Worm (Caenorhabditis elegans) whole organism, L1 larva: ENCODE measurements around the gene F26G1.10.

ENCODE experiments used
- C04F5.9 ChIP-seq: sonication (generic microtip); optimal IDR thresholded peaks from 2 replicates; lab custom pipeline; 2016; ENCODE audit warnings: missing genetic modification characterization, missing compliant biosample characterization
- C16A3.4 ChIP-seq: fragments of 150-350 bp; optimal IDR thresholded peaks from 2 replicates; lab custom pipeline; 2014; ENCODE audit warnings: missing biosample characterization, missing genetic modification characterization
- Y116A8C.19 ChIP-seq: sonication (generic microtip); optimal IDR thresholded peaks from 2 replicates; lab custom pipeline; 2016; ENCODE audit warnings: missing compliant biosample characterization, missing genetic modification characterization, borderline replicate concordance
- aha-1 ChIP-seq: fragments of 150-350 bp; optimal IDR thresholded peaks from 2 replicates; lab custom pipeline; 2014; ENCODE audit warnings: missing biosample characterization, missing genetic modification characterization
- alr-1 ChIP-seq: fragments of 200-800 bp; sonication (Bioruptor generic); optimal IDR thresholded peaks from 2 replicates; lab custom pipeline; 2018; ENCODE audit warnings: borderline replicate concordance, mild to moderate bottlenecking, missing genetic modification characterization, missing compliant biosample characterization
- ama-1 ChIP-seq: fragments of 150-350 bp; optimal IDR thresholded peaks from 2 replicates; lab custom pipeline; 2014
- ceh-8 ChIP-seq: fragments of 200-800 bp; sonication (Bioruptor generic); optimal IDR thresholded peaks from 2 replicates; lab custom pipeline; 2018; ENCODE audit warnings: mild to moderate bottlenecking, missing genetic modification characterization, moderate library complexity, missing compliant biosample characterization
- ceh-88 ChIP-seq: fragments of 200-800 bp; sonication (Bioruptor generic); IDR thresholded peaks from 2 replicates; pipeline ENCODE4 v1.3.6; 2022; ENCODE audit warnings: missing genetic modification characterization, missing compliant biosample characterization
- dpl-1 ChIP-seq, 3 experiments: fragments of 150-350 bp in 2 of 3; sonication (generic microtip) in 1 of 3; optimal IDR thresholded peaks; 2 replicates each; lab custom pipeline; 2014 to 2017; ENCODE audit warnings: missing biosample characterization in 3 of 3, missing genetic modification characterization in 3 of 3, missing genetic modification reagents in 3 of 3
- dsc-1 ChIP-seq: sonication (generic microtip); optimal IDR thresholded peaks from 2 replicates; lab custom pipeline; 2016; ENCODE audit warnings: mild to moderate bottlenecking, missing genetic modification characterization, missing compliant biosample characterization
- egl-27 ChIP-seq, 2 experiments: fragments of 150-350 bp in 1 of 2; sonication (generic microtip); optimal IDR thresholded peaks; 3 replicates each; lab custom pipeline; 2017 to 2018; ENCODE audit warnings: missing biosample characterization in 2 of 2, missing genetic modification characterization in 2 of 2, missing genetic modification reagents in 2 of 2
- elt-2 ChIP-seq: sonication (generic microtip); optimal IDR thresholded peaks from 2 replicates; lab custom pipeline; 2016; ENCODE audit warnings: missing genetic modification characterization, mild to moderate bottlenecking, inconsistent platforms, missing compliant biosample characterization, missing genetic modification reagents
- elt-3 ChIP-seq, 6 experiments: fragments of 150-350 bp in 1 of 6; sonication (generic microtip); optimal IDR thresholded peaks; 2 replicates each; lab custom pipeline; 2017 to 2018; ENCODE audit warnings: missing biosample characterization in 6 of 6, missing genetic modification characterization in 6 of 6, inconsistent platforms in 1 of 6
- fkh-10 ChIP-seq: sonication (generic microtip); optimal IDR thresholded peaks from 2 replicates; lab custom pipeline; 2017; ENCODE audit warnings: missing biosample characterization, missing genetic modification reagents, missing genetic modification characterization
- fkh-4 ChIP-seq: sonication (generic microtip); optimal IDR thresholded peaks from 2 replicates; lab custom pipeline; 2016; ENCODE audit warnings: missing compliant biosample characterization, missing genetic modification characterization, borderline replicate concordance
- fkh-8 ChIP-seq: sonication (generic microtip); optimal IDR thresholded peaks from 2 replicates; lab custom pipeline; 2016; ENCODE audit warnings: mild to moderate bottlenecking, missing genetic modification characterization, missing compliant biosample characterization
- hlh-17 ChIP-seq: fragments of 200-800 bp; sonication (Bioruptor generic); optimal IDR thresholded peaks from 2 replicates; lab custom pipeline; 2018; ENCODE audit warnings: missing genetic modification characterization, mild to moderate bottlenecking, missing compliant biosample characterization, moderate library complexity, borderline replicate concordance
- hlh-4 ChIP-seq: sonication (generic microtip); optimal IDR thresholded peaks from 2 replicates; lab custom pipeline; 2016; ENCODE audit warnings: mild to moderate bottlenecking, missing genetic modification characterization, missing compliant biosample characterization
- hpl-2 ChIP-seq: fragments of 150-350 bp; optimal IDR thresholded peaks from 2 replicates; lab custom pipeline; 2014; ENCODE audit warnings: missing biosample characterization, missing genetic modification reagents, missing genetic modification characterization
- isw-1 ChIP-seq: fragments of 200-800 bp; sonication (Bioruptor generic); IDR thresholded peaks from 2 replicates; pipeline ENCODE4 v1.3.6; 2022; ENCODE audit warnings: missing genetic modification characterization, missing compliant biosample characterization
- jun-1 ChIP-seq: fragments of 150-350 bp; optimal IDR thresholded peaks from 2 replicates; lab custom pipeline; 2014; ENCODE audit warnings: missing biosample characterization, missing genetic modification reagents, missing genetic modification characterization
- lin-13 ChIP-seq: fragments of 150-350 bp; optimal IDR thresholded peaks from 2 replicates; lab custom pipeline; 2014; ENCODE audit warnings: missing biosample characterization, missing genetic modification reagents, missing genetic modification characterization
- lin-39 ChIP-seq: fragments of 150-350 bp; optimal IDR thresholded peaks from 2 replicates; lab custom pipeline; 2014; ENCODE audit warnings: missing biosample characterization, missing genetic modification reagents, missing genetic modification characterization
- lir-3 ChIP-seq: sonication (generic microtip); optimal IDR thresholded peaks from 2 replicates; lab custom pipeline; 2016; ENCODE audit warnings: mild to moderate bottlenecking, missing genetic modification characterization, moderate library complexity, missing compliant biosample characterization; ENCODE audit not compliant: poor library complexity
- lsy-2 ChIP-seq, 2 experiments: fragments of 150-350 bp; optimal IDR thresholded peaks; 2 replicates each; lab custom pipeline; 2014; ENCODE audit warnings: missing biosample characterization in 2 of 2, missing genetic modification characterization in 2 of 2
- mdl-1 ChIP-seq, 2 experiments: fragments of 150-350 bp; optimal IDR thresholded peaks; 2 replicates each; lab custom pipeline; 2014 to 2017; ENCODE audit warnings: missing biosample characterization in 2 of 2, missing genetic modification characterization in 2 of 2, inconsistent platforms in 1 of 2
- mep-1 ChIP-seq: fragments of 150-350 bp; optimal IDR thresholded peaks from 2 replicates; lab custom pipeline; 2014; ENCODE audit warnings: missing biosample characterization, missing genetic modification characterization
- nhr-11 ChIP-seq: fragments of 150-350 bp; optimal IDR thresholded peaks from 2 replicates; lab custom pipeline; 2014; ENCODE audit warnings: missing biosample characterization, missing genetic modification characterization
- nhr-12 ChIP-seq: sonication (generic microtip); optimal IDR thresholded peaks from 2 replicates; lab custom pipeline; 2017; ENCODE audit warnings: missing biosample characterization, missing genetic modification characterization
- nhr-20 ChIP-seq: sonication (generic microtip); optimal IDR thresholded peaks from 2 replicates; lab custom pipeline; 2016; ENCODE audit warnings: mild to moderate bottlenecking, missing genetic modification characterization, missing compliant biosample characterization
- nhr-28 ChIP-seq: fragments of 150-350 bp; optimal IDR thresholded peaks from 2 replicates; lab custom pipeline; 2014; ENCODE audit warnings: missing biosample characterization, missing genetic modification characterization
- nhr-71 ChIP-seq: sonication (generic microtip); optimal IDR thresholded peaks from 2 replicates; lab custom pipeline; 2016; ENCODE audit warnings: mild to moderate bottlenecking, missing genetic modification characterization, moderate library complexity, missing compliant biosample characterization
- nhr-76 ChIP-seq: sonication (generic microtip); optimal IDR thresholded peaks from 2 replicates; lab custom pipeline; 2017; ENCODE audit warnings: missing biosample characterization, missing genetic modification characterization
- nhr-77 ChIP-seq: fragments of 150-350 bp; optimal IDR thresholded peaks from 2 replicates; lab custom pipeline; 2014; ENCODE audit warnings: missing biosample characterization, missing genetic modification characterization
- nhr-85 ChIP-seq: sonication (generic microtip); peaks from one replicate; lab custom pipeline; 2016; ENCODE audit warnings: missing genetic modification characterization, inconsistent platforms, missing compliant biosample characterization
- nhr-90 ChIP-seq: sonication (generic microtip); optimal IDR thresholded peaks from 2 replicates; lab custom pipeline; 2016; ENCODE audit warnings: mild to moderate bottlenecking, missing genetic modification characterization, missing compliant biosample characterization; ENCODE audit not compliant: poor library complexity
- pqm-1 ChIP-seq: sonication (generic microtip); optimal IDR thresholded peaks from 3 replicates; lab custom pipeline; 2017; ENCODE audit warnings: missing biosample characterization, missing genetic modification characterization
- rnt-1 ChIP-seq: sonication (generic microtip); optimal IDR thresholded peaks from 2 replicates; lab custom pipeline; 2016; ENCODE audit warnings: mild to moderate bottlenecking, missing genetic modification characterization, moderate library complexity, missing compliant biosample characterization
- skn-1 ChIP-seq: fragments of 150-350 bp; optimal IDR thresholded peaks from 2 replicates; lab custom pipeline; 2014; ENCODE audit warnings: missing biosample characterization, missing genetic modification characterization
- snpc-4 ChIP-seq: fragments of 150-350 bp; optimal IDR thresholded peaks from 2 replicates; lab custom pipeline; 2014; ENCODE audit warnings: missing biosample characterization, missing genetic modification characterization
- snu-23 ChIP-seq: sonication (generic microtip); optimal IDR thresholded peaks from 2 replicates; lab custom pipeline; 2016; ENCODE audit warnings: missing genetic modification characterization, missing compliant biosample characterization
- sptf-1 ChIP-seq: fragments of 150-350 bp; optimal IDR thresholded peaks from 2 replicates; lab custom pipeline; 2014; ENCODE audit warnings: missing biosample characterization, missing genetic modification characterization
- sup-37 ChIP-seq: fragments of 200-800 bp; sonication (Bioruptor generic); optimal IDR thresholded peaks from 2 replicates; lab custom pipeline; 2018; ENCODE audit warnings: mild to moderate bottlenecking, missing genetic modification characterization, missing compliant biosample characterization
- swsn-7 ChIP-seq: sonication (generic microtip); optimal IDR thresholded peaks from 2 replicates; lab custom pipeline; 2016; ENCODE audit warnings: missing genetic modification characterization, missing compliant biosample characterization
- tbx-2 ChIP-seq: sonication (generic microtip); optimal IDR thresholded peaks from 2 replicates; lab custom pipeline; 2016; ENCODE audit warnings: missing genetic modification characterization, missing compliant biosample characterization
- tlp-1 ChIP-seq: fragments of 150-350 bp; optimal IDR thresholded peaks from 2 replicates; lab custom pipeline; 2014; ENCODE audit warnings: missing biosample characterization, missing genetic modification characterization
- unc-130 ChIP-seq: fragments of 150-350 bp; optimal IDR thresholded peaks from 2 replicates; lab custom pipeline; 2017; ENCODE audit warnings: missing biosample characterization, missing genetic modification characterization, inconsistent platforms
- unc-30 ChIP-seq: sonication (generic microtip); optimal IDR thresholded peaks from 2 replicates; lab custom pipeline; 2017; ENCODE audit warnings: missing biosample characterization, missing genetic modification characterization
- unc-86 ChIP-seq: sonication (generic microtip); optimal IDR thresholded peaks from 2 replicates; lab custom pipeline; 2016; ENCODE audit warnings: missing genetic modification characterization, missing compliant biosample characterization
- unc-98 ChIP-seq: fragments of 200-800 bp; sonication (Bioruptor generic); IDR thresholded peaks from 2 replicates; pipeline ENCODE4 v1.3.6; 2022; ENCODE audit warnings: missing genetic modification characterization, missing compliant biosample characterization
- vab-15 ChIP-seq: sonication (generic microtip); optimal IDR thresholded peaks from 2 replicates; lab custom pipeline; 2017; ENCODE audit warnings: missing genotype, mild to moderate bottlenecking, missing genetic modification characterization, missing compliant biosample characterization
- xbp-1 ChIP-seq: sonication (generic microtip); optimal IDR thresholded peaks from 2 replicates; lab custom pipeline; 2016; ENCODE audit warnings: missing genetic modification characterization, missing compliant biosample characterization
- zag-1 ChIP-seq: fragments of 150-350 bp; optimal IDR thresholded peaks from 2 replicates; lab custom pipeline; 2014; ENCODE audit warnings: missing biosample characterization, missing genetic modification characterization
- ztf-4 ChIP-seq: fragments of 150-350 bp; optimal IDR thresholded peaks from 2 replicates; lab custom pipeline; 2014; ENCODE audit warnings: missing biosample characterization, missing genetic modification characterization

Gene F26G1.10

ce11 chrII:4791272-4791671 is 17.1 kb downstream of the F26G1.10 start, which contains the start of gene F26G1.1:
Gene F26G1.1 (plus strand): TSS chrII:4791618.
- TF ChIP-seq tlp-1 (tag; lab: Kevin White, UChicago): no peak
- TF ChIP-seq xbp-1 (tag; lab: Kevin White, UChicago): peak; percentile 78
- TF ChIP-seq rnt-1: peak; percentile 98
- peak; percentile 2 for TF ChIP-seq lin-13 (GFP tag; lab: Kevin White, UChicago)
- TF ChIP-seq nhr-76 (tag; lab: Kevin White, UChicago): no peak
- peak; percentile 30 for TF ChIP-seq snpc-4 (tag; lab: Kevin White, UChicago)
- peak; percentile 82 for TF ChIP-seq unc-98 (GFP tag; lab: Robert Waterston, UW)
- peak; percentile 79 for TF ChIP-seq hlh-4
- peak; percentile 75 for TF ChIP-seq nhr-20 (tag; lab: Kevin White, UChicago)
- TF ChIP-seq aha-1 (tag; lab: Kevin White, UChicago): no peak
- TF ChIP-seq nhr-71 (tag; lab: Kevin White, UChicago): peak; percentile 85
- TF ChIP-seq unc-30 (tag; lab: Kevin White, UChicago): no peak
- TF ChIP-seq lin-39: peak; percentile 47
- TF ChIP-seq lsy-2 (tag; optimal IDR thresholded peaks at IDR 0.05; lab: Kevin White, UChicago): peak; percentile 67 to 74
- peak; percentile 90 for TF ChIP-seq dsc-1
- TF ChIP-seq elt-2 (tag; lab: Kevin White, UChicago): peak; percentile 92
- no peak for TF ChIP-seq nhr-28
- no peak for TF ChIP-seq vab-15 (tag; lab: Kevin White, UChicago)
- peak; percentile 12 for TF ChIP-seq C16A3.4 (tag; lab: Kevin White, UChicago)
- TF ChIP-seq dpl-1 (GFP tag; optimal IDR thresholded peaks at IDR 0.05; lab: Kevin White, UChicago): peak; percentile 84 to 93 (median 92)
- peak; percentile 93 for TF ChIP-seq nhr-90
- TF ChIP-seq jun-1 (tag; lab: Kevin White, UChicago): no peak
- no peak for TF ChIP-seq nhr-11 (tag; lab: Kevin White, UChicago)
- TF ChIP-seq ama-1 (lab: Kevin White, UChicago): no peak
- peak; percentile 71 for TF ChIP-seq skn-1 (tag; lab: Kevin White, UChicago)
- TF ChIP-seq unc-130: peak; percentile 54
- no peak for TF ChIP-seq zag-1 (tag; lab: Kevin White, UChicago)
- TF ChIP-seq nhr-85 (tag; lab: Kevin White, UChicago): peak; percentile 90
- peak; percentile 35; the same call in 1 of the 2 replicates for TF ChIP-seq ceh-88
- no peak for TF ChIP-seq pqm-1
- no peak for TF ChIP-seq fkh-10 (GFP tag; lab: Kevin White, UChicago)
- TF ChIP-seq ztf-4: no peak
- TF ChIP-seq nhr-12 (tag; lab: Kevin White, UChicago): no peak
- peak in 1 of 2 experiments; percentile 50 for TF ChIP-seq mdl-1 (tag; optimal IDR thresholded peaks at IDR 0.05; lab: Kevin White, UChicago)
- TF ChIP-seq swsn-7 (tag; lab: Kevin White, UChicago): peak; percentile 78
- no peak for TF ChIP-seq alr-1 (tag; lab: Kevin White, UChicago)
- TF ChIP-seq unc-86 (tag; lab: Kevin White, UChicago): peak; percentile 69
- TF ChIP-seq egl-27 (tag; optimal IDR thresholded peaks at IDR 0.05; lab: Kevin White, UChicago): no peak
- TF ChIP-seq snu-23: peak; percentile 66
- TF ChIP-seq tbx-2 (tag; lab: Kevin White, UChicago): peak; percentile 89
- no peak for TF ChIP-seq elt-3 (tag; optimal IDR thresholded peaks at IDR 0.05; lab: Kevin White, UChicago)
- TF ChIP-seq C04F5.9: peak; percentile 74
- peak; percentile 94 for TF ChIP-seq fkh-4
- TF ChIP-seq Y116A8C.19 (tag; lab: Kevin White, UChicago): peak; percentile 64
- TF ChIP-seq mep-1 (tag; lab: Kevin White, UChicago): no peak
- peak; percentile 95 for TF ChIP-seq lir-3
- TF ChIP-seq sup-37: peak; percentile 61
- no peak for TF ChIP-seq hlh-17 (GFP tag; lab: Kevin White, UChicago)
- no peak for TF ChIP-seq hpl-2 (GFP tag; lab: Kevin White, UChicago)
- peak; percentile 72 for TF ChIP-seq isw-1 (GFP tag; lab: Robert Waterston, UW)
- TF ChIP-seq fkh-8: peak; percentile 64
- TF ChIP-seq sptf-1 (tag; lab: Kevin White, UChicago): no peak
- TF ChIP-seq ceh-8 (GFP tag; lab: Kevin White, UChicago): peak; percentile 42
- TF ChIP-seq nhr-77 (tag; lab: Kevin White, UChicago): no peak
